Fruit fly (Drosophila melanogaster) whole organism, embryonic: Measurements from ENCODE around the gene Osi21.

Experiments used
- Atf6 ChIP-seq: fragments of 200-800 bp; sonication (Bioruptor generic); IDR thresholded peaks from 2 replicates; pipeline ENCODE4 v1.3.6; 2022; ENCODE audit warnings: missing biosample characterization, missing genetic modification characterization
- CG10147 ChIP-seq: fragments of 200-800 bp; sonication (Bioruptor generic); optimal IDR thresholded peaks from 2 replicates; lab custom pipeline; 2019; ENCODE audit warnings: missing biosample characterization, mild to moderate bottlenecking, missing genetic modification characterization, moderate library complexity
- CG10431 ChIP-seq: fragments of 200-800 bp; sonication (Bioruptor generic); optimal IDR thresholded peaks from 3 replicates; lab custom pipeline; 2018; ENCODE audit warnings: missing biosample characterization, mild to moderate bottlenecking, missing genetic modification characterization
- CG12942 ChIP-seq: fragments of 200-800 bp; sonication (Bioruptor generic); optimal IDR thresholded peaks from 3 replicates; lab custom pipeline; 2016; ENCODE audit warnings: missing biosample characterization, missing genetic modification characterization
- CG13123 ChIP-seq: fragments of 200-800 bp; sonication (Bioruptor generic); optimal IDR thresholded peaks from 2 replicates; lab custom pipeline; 2016; ENCODE audit warnings: missing biosample characterization, missing genetic modification characterization
- CG14050 ChIP-seq: fragments of 200-800 bp; sonication (Bioruptor generic); IDR thresholded peaks from 3 replicates; pipeline ENCODE4 v1.3.6; 2022; ENCODE audit warnings: missing biosample characterization, missing genetic modification characterization
- CG15011 ChIP-seq: fragments of 200-800 bp; sonication (Bioruptor generic); optimal IDR thresholded peaks from 3 replicates; lab custom pipeline; 2018; ENCODE audit warnings: missing biosample characterization, mild to moderate bottlenecking, missing genetic modification characterization
- CG1602 ChIP-seq: fragments of 200-800 bp; sonication (Bioruptor generic); optimal IDR thresholded peaks from 3 replicates; lab custom pipeline; 2016; ENCODE audit warnings: missing biosample characterization, missing genetic modification characterization
- CG1603 ChIP-seq: fragments of 200-800 bp; sonication (Bioruptor generic); optimal IDR thresholded peaks from 2 replicates; lab custom pipeline; 2019; ENCODE audit warnings: missing biosample characterization, mild to moderate bottlenecking, missing genetic modification characterization, moderate library complexity
- CG17829 ChIP-seq: fragments of 200-800 bp; optimal IDR thresholded peaks from 2 replicates; lab custom pipeline; 2019; ENCODE audit warnings: missing biosample characterization, mild to moderate bottlenecking, missing genetic modification characterization, moderate library complexity
- CG1792 ChIP-seq: fragments of 200-800 bp; sonication (Bioruptor generic); optimal IDR thresholded peaks from 2 replicates; lab custom pipeline; 2016; ENCODE audit warnings: missing biosample characterization, missing genetic modification characterization
- CG18476 ChIP-seq: fragments of 200-800 bp; sonication (Bioruptor generic); optimal IDR thresholded peaks from 2 replicates; lab custom pipeline; 2016; ENCODE audit warnings: missing biosample characterization, mild to moderate bottlenecking, missing genetic modification characterization
- CG2875 ChIP-seq: fragments of 200-800 bp; sonication (Bioruptor generic); optimal IDR thresholded peaks from 2 replicates; lab custom pipeline; 2017; ENCODE audit warnings: missing biosample characterization, mild to moderate bottlenecking, missing genetic modification characterization, missing genetic modification reagents
- CG31365 ChIP-seq: fragments of 200-800 bp; sonication (Bioruptor generic); optimal IDR thresholded peaks from 2 replicates; lab custom pipeline; 2018; ENCODE audit warnings: missing biosample characterization, mild to moderate bottlenecking, missing genetic modification characterization
- CG32532 ChIP-seq: fragments of 200-800 bp; sonication (Bioruptor generic); IDR thresholded peaks from 2 replicates; pipeline ENCODE4 v1.3.6; 2022; ENCODE audit warnings: missing biosample characterization, missing genetic modification characterization
- CG34376 ChIP-seq: fragments of 200-800 bp; sonication (Bioruptor generic); optimal IDR thresholded peaks from 2 replicates; lab custom pipeline; 2018; ENCODE audit warnings: missing biosample characterization, mild to moderate bottlenecking, missing genetic modification characterization
- CG42726 ChIP-seq: fragments of 200-800 bp; sonication (Bioruptor generic); IDR thresholded peaks from 2 replicates; pipeline ENCODE4 v1.3.6; 2022; ENCODE audit warnings: missing biosample characterization, missing genetic modification characterization; ENCODE audit not compliant: partially characterized antibody
- CG4282 ChIP-seq: fragments of 200-800 bp; sonication (Bioruptor generic); optimal IDR thresholded peaks from 2 replicates; lab custom pipeline; 2016; ENCODE audit warnings: missing biosample characterization, missing genetic modification characterization
- CG7928 ChIP-seq: fragments of 200-800 bp; sonication (Bioruptor generic); optimal IDR thresholded peaks from 2 replicates; lab custom pipeline; 2017; ENCODE audit warnings: missing biosample characterization, mild to moderate bottlenecking, missing genetic modification characterization
- CG9817 ChIP-seq: fragments of 200-800 bp; sonication (Bioruptor generic); optimal IDR thresholded peaks from 2 replicates; lab custom pipeline; 2018; ENCODE audit warnings: missing biosample characterization, mild to moderate bottlenecking, missing genetic modification characterization, moderate library complexity
- Dll ChIP-seq: fragments of 200-800 bp; sonication (Bioruptor generic); IDR thresholded peaks from 4 replicates; pipeline ENCODE4 v1.3.6; 2022; ENCODE audit warnings: missing biosample characterization, missing genetic modification characterization; ENCODE audit not compliant: partially characterized antibody
- Dref ChIP-seq: fragments of 200-800 bp; sonication (Bioruptor generic); IDR thresholded peaks from 2 replicates; pipeline ENCODE4 v1.3.6; 2022; ENCODE audit warnings: missing biosample characterization, missing genetic modification characterization
- Elba2 ChIP-seq: fragments of 200-800 bp; sonication (Bioruptor generic); optimal IDR thresholded peaks from 3 replicates; lab custom pipeline; 2016; ENCODE audit warnings: missing biosample characterization, missing genetic modification characterization
- Ets65A ChIP-seq: fragments of 200-800 bp; sonication (Bioruptor generic); peaks from one replicate; lab custom pipeline; 2016; ENCODE audit warnings: missing biosample characterization, missing genetic modification characterization
- HHEX ChIP-seq: fragments of 200-800 bp; sonication (Bioruptor generic); optimal IDR thresholded peaks from 3 replicates; lab custom pipeline; 2017; ENCODE audit warnings: missing biosample characterization, mild to moderate bottlenecking, missing genetic modification characterization, missing genetic modification reagents
- HLH4C ChIP-seq: fragments of 200-800 bp; sonication (Bioruptor generic); IDR thresholded peaks from 3 replicates; pipeline ENCODE4 v1.3.6; 2022; ENCODE audit warnings: missing biosample characterization, missing genetic modification characterization; ENCODE audit not compliant: partially characterized antibody
- Hmx ChIP-seq: fragments of 200-800 bp; sonication (Bioruptor generic); optimal IDR thresholded peaks from 2 replicates; lab custom pipeline; 2016; ENCODE audit warnings: missing biosample characterization, missing genetic modification characterization
- Kr ChIP-seq: fragments of 200-800 bp; sonication (Bioruptor generic); optimal IDR thresholded peaks from 2 replicates; lab custom pipeline; 2017; ENCODE audit warnings: missing biosample characterization, mild to moderate bottlenecking, missing genetic modification characterization
- MBD-R2 ChIP-seq: fragments of 200-800 bp; sonication (Bioruptor generic); IDR thresholded peaks from 2 replicates; pipeline ENCODE4 v1.3.6; 2022; ENCODE audit warnings: missing biosample characterization, missing genetic modification characterization
- Nf-YA ChIP-seq: fragments of 200-800 bp; sonication (Bioruptor generic); IDR thresholded peaks from 2 replicates; pipeline ENCODE4 v1.3.6; 2022; ENCODE audit warnings: missing biosample characterization, missing genetic modification characterization
- NfI ChIP-seq: fragments of 200-800 bp; sonication (Bioruptor generic); optimal IDR thresholded peaks from 3 replicates; lab custom pipeline; 2018; ENCODE audit warnings: missing biosample characterization, mild to moderate bottlenecking, missing genetic modification characterization, moderate library complexity
- Oaz ChIP-seq: fragments of 200-800 bp; sonication (Bioruptor generic); IDR thresholded peaks from 2 replicates; pipeline ENCODE4 v1.3.6; 2022; ENCODE audit warnings: missing biosample characterization, missing genetic modification characterization
- PHDP ChIP-seq: fragments of 200-800 bp; sonication (Bioruptor generic); optimal IDR thresholded peaks from 3 replicates; lab custom pipeline; 2018; ENCODE audit warnings: missing biosample characterization, mild to moderate bottlenecking, missing genetic modification characterization, moderate library complexity
- Ptx1 ChIP-seq: fragments of 200-800 bp; sonication (Bioruptor generic); IDR thresholded peaks from 2 replicates; pipeline ENCODE4 v1.3.6; 2022; ENCODE audit warnings: missing biosample characterization, missing genetic modification characterization
- Ssrp ChIP-seq: fragments of 200-800 bp; sonication (Bioruptor generic); optimal IDR thresholded peaks from 2 replicates; lab custom pipeline; 2018; ENCODE audit warnings: missing biosample characterization, mild to moderate bottlenecking, missing genetic modification characterization, moderate library complexity
- TFAM ChIP-seq: fragments of 200-800 bp; sonication (Bioruptor generic); optimal IDR thresholded peaks from 2 replicates; lab custom pipeline; 2017; ENCODE audit warnings: missing biosample characterization, missing genetic modification characterization, inconsistent platforms
- Trl ChIP-seq, 3 experiments: fragments of >200 bp in 2 of 3; fragments of 200-800 bp in 1 of 3; sonication (Bioruptor generic) in 1 of 3; optimal IDR thresholded peaks; 2 replicates in 1 of 3; 3 replicates in 2 of 3; lab custom pipeline; 2016 to 2017; ENCODE audit warnings: missing biosample characterization in 1 of 3, missing genetic modification characterization in 1 of 3
- YL-1 ChIP-seq: fragments of 200-800 bp; sonication (Bioruptor generic); optimal IDR thresholded peaks from 3 replicates; lab custom pipeline; 2017; ENCODE audit warnings: missing biosample characterization, mild to moderate bottlenecking, missing genetic modification characterization
- cas ChIP-seq: fragments of 200-800 bp; sonication (Bioruptor generic); IDR thresholded peaks from 2 replicates; pipeline ENCODE4 v1.3.6; 2022; ENCODE audit warnings: missing biosample characterization, missing genetic modification characterization
- corto ChIP-seq: fragments of 200-800 bp; sonication (Bioruptor generic); optimal IDR thresholded peaks from 2 replicates; lab custom pipeline; 2016; ENCODE audit warnings: missing biosample characterization, mild to moderate bottlenecking, missing genetic modification characterization, moderate library complexity
- fru ChIP-seq: fragments of >200 bp; optimal IDR thresholded peaks from 2 replicates; lab custom pipeline; 2017
- ftz-f1 ChIP-seq: fragments of 200-800 bp; sonication (Bioruptor generic); optimal IDR thresholded peaks from 2 replicates; lab custom pipeline; 2016; ENCODE audit warnings: missing biosample characterization, missing genetic modification characterization
- gcm ChIP-seq: fragments of 200-800 bp; sonication (Bioruptor generic); optimal IDR thresholded peaks from 2 replicates; lab custom pipeline; 2019; ENCODE audit warnings: missing biosample characterization, mild to moderate bottlenecking, missing genetic modification characterization, moderate library complexity
- ken ChIP-seq: fragments of 200-800 bp; sonication (Bioruptor generic); IDR thresholded peaks from 3 replicates; pipeline ENCODE4 v1.3.6; 2022; ENCODE audit warnings: missing biosample characterization, missing genetic modification characterization
- nerfin-1 ChIP-seq: fragments of 200-800 bp; sonication (Bioruptor generic); optimal IDR thresholded peaks from 3 replicates; lab custom pipeline; 2019; ENCODE audit warnings: missing biosample characterization, mild to moderate bottlenecking, missing genetic modification characterization, moderate library complexity
- oc ChIP-seq: fragments of 200-800 bp; sonication (Bioruptor generic); optimal IDR thresholded peaks from 2 replicates; lab custom pipeline; 2018; ENCODE audit warnings: missing biosample characterization, mild to moderate bottlenecking, missing genetic modification characterization, moderate library complexity
- pita ChIP-seq: fragments of 200-800 bp; sonication (Bioruptor generic); optimal IDR thresholded peaks from 2 replicates; lab custom pipeline; 2017; ENCODE audit warnings: missing biosample characterization, mild to moderate bottlenecking, missing genetic modification characterization
- sim ChIP-seq: fragments of 200-800 bp; sonication (Bioruptor generic); IDR thresholded peaks from 2 replicates; pipeline ENCODE4 v1.3.6; 2022; ENCODE audit warnings: missing biosample characterization, missing genetic modification characterization
- usp ChIP-seq: fragments of >200 bp; optimal IDR thresholded peaks from 2 replicates; lab custom pipeline; 2017; ENCODE audit warnings: missing biosample characterization, missing genetic modification characterization
- zf30C ChIP-seq: fragments of 200-800 bp; sonication (Bioruptor generic); optimal IDR thresholded peaks from 3 replicates; lab custom pipeline; 2018; ENCODE audit warnings: missing biosample characterization, mild to moderate bottlenecking, missing genetic modification characterization

Osi21 gene

dm6 chr2L:11271622-11272282, 13.8 kb downstream of the Osi21 start (continued):
- TF ChIP-seq CG1792 (GFP tag; lab: Kevin White, UChicago) (no peak), CG14050 (no peak), CG7928 (GFP tag; lab: Kevin White, UChicago) (peak; percentile 57), CG9817 (tag; lab: Kevin White, UChicago) (no peak), Dll (GFP tag; lab: Robert Waterston, UW) (no peak), Atf6 (peak; percentile 13; the same call in 1 of the 2 replicates), CG13123 (GFP tag; lab: Kevin White, UChicago) (no peak), ftz-f1 (GFP tag; lab: Kevin White, UChicago) (peak; percentile 73), Elba2 (GFP tag; lab: Kevin White, UChicago) (no peak), gcm (no peak), nerfin-1 (tag; lab: Kevin White, UChicago) (no peak), CG2875 (no peak), Kr (GFP tag; lab: Kevin White, UChicago) (no peak), Trl (optimal IDR thresholded peaks at IDR 0.05; lab: Kevin White, UChicago) (peak; percentile 67 to 84), Trl (GFP tag; optimal IDR thresholded peaks at IDR 0.05; lab: Kevin White, UChicago) (peak; percentile 7), MBD-R2 (GFP tag; lab: Robert Waterston, UW) (no peak; the same call in 1 of the 2 replicates), CG1603 (tag; lab: Kevin White, UChicago) (no peak), HLH4C (GFP tag; lab: Robert Waterston, UW) (peak; percentile 14; the same call in 1 of the 3 replicates), CG31365 (no peak), TFAM (no peak), YL-1 (GFP tag; lab: Kevin White, UChicago) (no peak), CG12942 (GFP tag; lab: Kevin White, UChicago) (no peak), CG10147 (no peak), CG1602 (GFP tag; lab: Kevin White, UChicago) (no peak), CG10431 (GFP tag; lab: Kevin White, UChicago) (peak; percentile 6), CG4282 (no peak), pita (no peak), Ets65A (GFP tag; lab: Kevin White, UChicago) (no peak), Oaz (GFP tag; lab: Robert Waterston, UW) (no peak), CG34376 (peak; percentile 79), NfI (GFP tag; lab: Kevin White, UChicago) (no peak), fru (lab: Kevin White, UChicago) (no peak), corto (GFP tag; lab: Kevin White, UChicago) (no peak), PHDP (tag; lab: Kevin White, UChicago) (no peak), Hmx (GFP tag; lab: Kevin White, UChicago) (no peak), Dref (GFP tag; lab: Robert Waterston, UW) (no peak), ken (GFP tag; lab: Robert Waterston, UW) (peak; percentile 30; the same call in 1 of the 3 replicates), oc (tag; lab: Kevin White, UChicago) (no peak), zf30C (GFP tag; lab: Kevin White, UChicago) (no peak), CG18476 (GFP tag; lab: Kevin White, UChicago) (no peak), sim (GFP tag; lab: Robert Waterston, UW) (no peak), Ptx1 (GFP tag; lab: Robert Waterston, UW) (no peak), cas (no peak), Nf-YA (GFP tag; lab: Robert Waterston, UW) (no peak), HHEX (GFP tag; lab: Kevin White, UChicago) (no peak), CG15011 (no peak), usp (GFP tag; lab: Kevin White, UChicago) (no peak), CG32532 (GFP tag; lab: Robert Waterston, UW) (peak; percentile 57; the same call in 1 of the 2 replicates), Ssrp (tag; lab: Kevin White, UChicago) (no peak), CG42726 (GFP tag; lab: Robert Waterston, UW) (0 out of 2 replicates have a peak, but pooled peaks have one; percentile 9), CG17829 (tag; lab: Kevin White, UChicago) (no peak)
